Fruit fly (Drosophila melanogaster) whole organism, embryonic: ENCODE data around the gene CG9992.

Experiments
- CG10267 ChIP-seq: fragments of 200-800 bp; sonication (Bioruptor generic); optimal IDR thresholded peaks from 2 replicates; lab custom pipeline; 2018; ENCODE audit warnings: missing biosample characterization, mild to moderate bottlenecking, missing genetic modification characterization, moderate library complexity
- CG11398 ChIP-seq: fragments of 200-800 bp; sonication (Bioruptor generic); optimal IDR thresholded peaks from 2 replicates; lab custom pipeline; 2016; ENCODE audit warnings: missing biosample characterization, missing genetic modification characterization
- CG12744 ChIP-seq: fragments of 200-800 bp; sonication (Bioruptor generic); optimal IDR thresholded peaks from 2 replicates; lab custom pipeline; 2016; ENCODE audit warnings: missing biosample characterization, missing genetic modification characterization
- CG12769 ChIP-seq: fragments of 200-800 bp; sonication (Bioruptor generic); optimal IDR thresholded peaks from 2 replicates; lab custom pipeline; 2019; ENCODE audit warnings: missing biosample characterization, mild to moderate bottlenecking, missing genetic modification characterization, moderate library complexity
- CG12942 ChIP-seq: fragments of 200-800 bp; sonication (Bioruptor generic); optimal IDR thresholded peaks from 3 replicates; lab custom pipeline; 2016; ENCODE audit warnings: missing biosample characterization, missing genetic modification characterization
- CG13123 ChIP-seq: fragments of 200-800 bp; sonication (Bioruptor generic); optimal IDR thresholded peaks from 2 replicates; lab custom pipeline; 2016; ENCODE audit warnings: missing biosample characterization, missing genetic modification characterization
- CG13296 ChIP-seq: fragments of 200-800 bp; sonication (Bioruptor generic); optimal IDR thresholded peaks from 3 replicates; lab custom pipeline; 2018; ENCODE audit warnings: missing biosample characterization, mild to moderate bottlenecking, missing genetic modification characterization
- CG14014 ChIP-seq: fragments of 200-800 bp; sonication (Bioruptor generic); IDR thresholded peaks from 2 replicates; pipeline ENCODE4 v1.3.6; 2022; ENCODE audit warnings: missing biosample characterization, missing genetic modification characterization
- CG14441 ChIP-seq: fragments of 200-800 bp; sonication (Bioruptor generic); IDR thresholded peaks from 2 replicates; pipeline ENCODE4 v1.3.6; 2022; ENCODE audit warnings: missing biosample characterization, missing genetic modification characterization
- CG14860 ChIP-seq: fragments of 200-800 bp; sonication (Bioruptor generic); IDR thresholded peaks from 3 replicates; pipeline ENCODE4 v1.3.6; 2022; ENCODE audit warnings: missing biosample characterization, missing genetic modification characterization; ENCODE audit not compliant: partially characterized antibody
- CG1603 ChIP-seq: fragments of 200-800 bp; sonication (Bioruptor generic); optimal IDR thresholded peaks from 2 replicates; lab custom pipeline; 2019; ENCODE audit warnings: missing biosample characterization, mild to moderate bottlenecking, missing genetic modification characterization, moderate library complexity
- CG1647 ChIP-seq: fragments of 200-800 bp; sonication (Bioruptor generic); optimal IDR thresholded peaks from 3 replicates; lab custom pipeline; 2016; ENCODE audit warnings: missing biosample characterization, missing genetic modification characterization
- CG17912 ChIP-seq: fragments of 200-800 bp; sonication (Bioruptor generic); optimal IDR thresholded peaks from 2 replicates; lab custom pipeline; 2018; ENCODE audit warnings: missing biosample characterization, mild to moderate bottlenecking, missing genetic modification characterization
- CG2712 ChIP-seq: fragments of 200-800 bp; optimal IDR thresholded peaks from 3 replicates; lab custom pipeline; 2019; ENCODE audit warnings: missing biosample characterization, mild to moderate bottlenecking, missing genetic modification characterization, moderate library complexity
- CG3281 ChIP-seq: fragments of 200-800 bp; sonication (Bioruptor generic); optimal IDR thresholded peaks from 3 replicates; lab custom pipeline; 2017; ENCODE audit warnings: missing biosample characterization, mild to moderate bottlenecking, missing genetic modification characterization
- CG34422 ChIP-seq: fragments of 200-800 bp; sonication (Bioruptor generic); IDR thresholded peaks from 3 replicates; pipeline ENCODE4 v1.3.6; 2022; ENCODE audit warnings: missing biosample characterization, missing genetic modification characterization
- CG3838 ChIP-seq: fragments of 200-800 bp; sonication (Bioruptor generic); optimal IDR thresholded peaks from 3 replicates; lab custom pipeline; 2016; ENCODE audit warnings: missing biosample characterization, missing genetic modification characterization
- CG6683 ChIP-seq: fragments of 200-800 bp; sonication (Bioruptor generic); optimal IDR thresholded peaks from 2 replicates; lab custom pipeline; 2017; ENCODE audit warnings: missing biosample characterization, mild to moderate bottlenecking, missing genetic modification characterization, missing genetic modification reagents
- CTCF ChIP-seq: fragments of 200-800 bp; sonication (Bioruptor generic); optimal IDR thresholded peaks from 2 replicates; lab custom pipeline; 2017; ENCODE audit warnings: missing biosample characterization, mild to moderate bottlenecking, missing genetic modification characterization, moderate library complexity
- CkIIα-i1 ChIP-seq: fragments of 200-800 bp; sonication (Bioruptor generic); IDR thresholded peaks from 2 replicates; pipeline ENCODE4 v1.3.6; 2022; ENCODE audit warnings: missing biosample characterization, missing genetic modification characterization
- Fer2 ChIP-seq: fragments of 200-800 bp; sonication (Bioruptor generic); optimal IDR thresholded peaks from 2 replicates; lab custom pipeline; 2018; ENCODE audit warnings: missing biosample characterization, mild to moderate bottlenecking, missing genetic modification characterization, moderate library complexity
- Hand ChIP-seq: fragments of 200-800 bp; sonication (Bioruptor generic); optimal IDR thresholded peaks from 2 replicates; lab custom pipeline; 2017; ENCODE audit warnings: mild to moderate bottlenecking, missing biosample characterization, missing genetic modification reagents, missing genetic modification characterization
- Hr51 ChIP-seq, 2 experiments: fragments of 200-800 bp; sonication (Bioruptor generic); optimal IDR thresholded peaks; 2 replicates in 1 of 2; 3 replicates in 1 of 2; lab custom pipeline; 2016 to 2018; ENCODE audit warnings: missing biosample characterization in 2 of 2, missing genetic modification characterization in 2 of 2, mild to moderate bottlenecking in 1 of 2, moderate library complexity in 1 of 2
- Lpt ChIP-seq: fragments of >200 bp; optimal IDR thresholded peaks from 2 replicates; lab custom pipeline; 2018; ENCODE audit warnings: missing biosample characterization, missing genetic modification characterization
- Mes4 ChIP-seq: fragments of 200-800 bp; sonication (Bioruptor generic); optimal IDR thresholded peaks from 2 replicates; lab custom pipeline; 2016; ENCODE audit warnings: missing biosample characterization, missing genetic modification characterization
- Myb ChIP-seq: fragments of 200-800 bp; sonication (Bioruptor generic); optimal IDR thresholded peaks from 2 replicates; lab custom pipeline; 2016; ENCODE audit warnings: missing biosample characterization, missing genetic modification characterization
- Nf-YC ChIP-seq: fragments of 200-800 bp; optimal IDR thresholded peaks from 3 replicates; lab custom pipeline; 2019; ENCODE audit warnings: missing biosample characterization, mild to moderate bottlenecking, missing genetic modification characterization, moderate library complexity
- Six4 ChIP-seq: fragments of 200-800 bp; sonication (Bioruptor generic); optimal IDR thresholded peaks from 2 replicates; lab custom pipeline; 2016; ENCODE audit warnings: missing biosample characterization, missing genetic modification characterization
- aop ChIP-seq: fragments of 200-800 bp; sonication (Bioruptor generic); IDR thresholded peaks from 2 replicates; pipeline ENCODE4 v1.3.6; 2022; ENCODE audit warnings: missing biosample characterization, missing genetic modification characterization
- croc ChIP-seq: fragments of 200-800 bp; sonication (Bioruptor generic); conservative IDR thresholded peaks from 3 replicates; pipeline ENCODE4 v1.3.6; 2022; ENCODE audit warnings: missing biosample characterization, missing genetic modification characterization
- crp ChIP-seq, 2 experiments: fragments of 200-800 bp; sonication (Bioruptor generic); optimal IDR thresholded peaks; 2 replicates in 1 of 2; 3 replicates in 1 of 2; lab custom pipeline; 2017; ENCODE audit warnings: missing biosample characterization in 2 of 2, missing genetic modification characterization in 2 of 2, mild to moderate bottlenecking in 1 of 2, moderate library complexity in 1 of 2
- da ChIP-seq: fragments of 200-800 bp; sonication (Bioruptor generic); optimal IDR thresholded peaks from 2 replicates; lab custom pipeline; 2016; ENCODE audit warnings: missing biosample characterization, missing genetic modification characterization
- dmrt99B ChIP-seq: fragments of 200-800 bp; sonication (Bioruptor generic); optimal IDR thresholded peaks from 2 replicates; lab custom pipeline; 2018; ENCODE audit warnings: missing biosample characterization, mild to moderate bottlenecking, missing genetic modification characterization, moderate library complexity
- fu2 ChIP-seq: fragments of 200-800 bp; sonication (Bioruptor generic); optimal IDR thresholded peaks from 2 replicates; lab custom pipeline; 2016; ENCODE audit warnings: missing biosample characterization, missing genetic modification characterization
- grn ChIP-seq: fragments of 200-800 bp; sonication (Bioruptor generic); optimal IDR thresholded peaks from 3 replicates; lab custom pipeline; 2017; ENCODE audit warnings: missing biosample characterization, missing genetic modification characterization
- hth ChIP-seq: fragments of >200 bp; optimal IDR thresholded peaks from 2 replicates; lab custom pipeline; 2017; ENCODE audit warnings: inconsistent platforms
- ind ChIP-seq: fragments of 200-800 bp; sonication (Bioruptor generic); optimal IDR thresholded peaks from 3 replicates; lab custom pipeline; 2016; ENCODE audit warnings: missing biosample characterization, missing genetic modification characterization
- lmd ChIP-seq: fragments of 200-800 bp; sonication (Bioruptor generic); IDR thresholded peaks from 2 replicates; pipeline ENCODE4 v1.3.6; 2022; ENCODE audit warnings: missing biosample characterization, missing genetic modification characterization
- mam ChIP-seq: fragments of 200-800 bp; sonication (Bioruptor generic); optimal IDR thresholded peaks from 3 replicates; lab custom pipeline; 2016; ENCODE audit warnings: missing biosample characterization, missing genetic modification characterization
- mirr ChIP-seq: fragments of 200-800 bp; sonication (Bioruptor generic); optimal IDR thresholded peaks from 3 replicates; lab custom pipeline; 2018; ENCODE audit warnings: missing biosample characterization, mild to moderate bottlenecking, missing genetic modification characterization
- nmo ChIP-seq: fragments of 200-800 bp; sonication (Bioruptor generic); optimal IDR thresholded peaks from 2 replicates; lab custom pipeline; 2018; ENCODE audit warnings: missing biosample characterization, mild to moderate bottlenecking, missing genetic modification characterization, moderate library complexity
- p53 ChIP-seq: fragments of 200-800 bp; sonication (Bioruptor generic); optimal IDR thresholded peaks from 2 replicates; lab custom pipeline; 2016; ENCODE audit warnings: missing biosample characterization, missing genetic modification characterization
- phol ChIP-seq: fragments of 200-800 bp; sonication (Bioruptor generic); optimal IDR thresholded peaks from 3 replicates; lab custom pipeline; 2018; ENCODE audit warnings: missing biosample characterization, mild to moderate bottlenecking, missing genetic modification characterization, moderate library complexity
- pita ChIP-seq: fragments of 200-800 bp; sonication (Bioruptor generic); optimal IDR thresholded peaks from 2 replicates; lab custom pipeline; 2017; ENCODE audit warnings: missing biosample characterization, mild to moderate bottlenecking, missing genetic modification characterization
- ranshi ChIP-seq: fragments of 200-800 bp; sonication (Bioruptor generic); IDR thresholded peaks from 2 replicates; pipeline ENCODE4 v1.3.6; 2022; ENCODE audit warnings: missing biosample characterization, missing genetic modification characterization
- salm ChIP-seq: fragments of 200-800 bp; sonication (Bioruptor generic); optimal IDR thresholded peaks from 2 replicates; lab custom pipeline; 2018; ENCODE audit warnings: missing biosample characterization, mild to moderate bottlenecking, missing genetic modification characterization
- shn ChIP-seq: fragments of 200-800 bp; sonication (Bioruptor generic); optimal IDR thresholded peaks from 3 replicates; lab custom pipeline; 2016; ENCODE audit warnings: missing biosample characterization, missing genetic modification characterization
- slou ChIP-seq: fragments of 200-800 bp; sonication (Bioruptor generic); optimal IDR thresholded peaks from 3 replicates; lab custom pipeline; 2016; ENCODE audit warnings: missing biosample characterization, missing genetic modification characterization
- tin ChIP-seq: fragments of 200-800 bp; sonication (Bioruptor generic); optimal IDR thresholded peaks from 3 replicates; lab custom pipeline; 2016; ENCODE audit warnings: missing biosample characterization, missing genetic modification characterization
- trh ChIP-seq: fragments of 200-800 bp; sonication (Bioruptor generic); optimal IDR thresholded peaks from 2 replicates; lab custom pipeline; 2016; ENCODE audit warnings: missing biosample characterization, missing genetic modification characterization
- usp ChIP-seq: fragments of >200 bp; optimal IDR thresholded peaks from 2 replicates; lab custom pipeline; 2017; ENCODE audit warnings: missing biosample characterization, missing genetic modification characterization
- zf30C ChIP-seq: fragments of 200-800 bp; sonication (Bioruptor generic); optimal IDR thresholded peaks from 3 replicates; lab custom pipeline; 2018; ENCODE audit warnings: missing biosample characterization, mild to moderate bottlenecking, missing genetic modification characterization

The CG9992 gene

dm6 chrX:16333434-16334141 is 51.1 kb downstream of the CG9992 start, which contains the start of the genes CG9921 and Dsp1 (continued):
- TF ChIP-seq CG17912 (no peak), Mes4 (GFP tag; lab: Kevin White, UChicago) (no peak), Six4 (GFP tag; lab: Kevin White, UChicago) (no peak), pita (GFP tag; lab: Kevin White, UChicago) (no peak), zf30C (GFP tag; lab: Kevin White, UChicago) (no peak), phol (tag; lab: Kevin White, UChicago) (no peak), tin (GFP tag; lab: Kevin White, UChicago) (no peak), CG1647 (no peak), aop (GFP tag; lab: Robert Waterston, UW) (no peak), shn (GFP tag; lab: Kevin White, UChicago) (no peak), CG12744 (GFP tag; lab: Kevin White, UChicago) (no peak), CG1603 (tag; lab: Kevin White, UChicago) (peak; percentile 5), CG11398 (no peak), Hr51 (GFP tag; optimal IDR thresholded peaks at IDR 0.05; lab: Kevin White, UChicago) (no peak), CG14014 (GFP tag; lab: Robert Waterston, UW) (0 out of 2 replicates have a peak, but pooled peaks have one; percentile 21), CG12942 (GFP tag; lab: Kevin White, UChicago) (no peak), CG3838 (GFP tag; lab: Kevin White, UChicago) (no peak), CG3281 (GFP tag; lab: Kevin White, UChicago) (peak; percentile 13), mirr (GFP tag; lab: Kevin White, UChicago) (no peak), croc (no peak), ind (GFP tag; lab: Kevin White, UChicago) (no peak), Nf-YC (tag; lab: Kevin White, UChicago) (no peak), CkIIα-i1 (GFP tag; lab: Robert Waterston, UW) (no peak), CTCF (GFP tag; lab: Kevin White, UChicago) (no peak), CG10267 (no peak), CG13296 (peak; percentile 29), CG12769 (no peak), CG6683 (GFP tag; lab: Kevin White, UChicago) (no peak), Hand (peak; percentile 18), salm (no peak), lmd (GFP tag; lab: Robert Waterston, UW) (no peak), nmo (no peak), Fer2 (tag; lab: Kevin White, UChicago) (no peak), usp (GFP tag; lab: Kevin White, UChicago) (no peak), slou (GFP tag; lab: Kevin White, UChicago) (no peak), fu2 (GFP tag; lab: Kevin White, UChicago) (no peak), hth (lab: Kevin White, UChicago) (no peak), crp (GFP tag; optimal IDR thresholded peaks at IDR 0.05; lab: Kevin White, UChicago) (no peak), ranshi (no peak), CG2712 (tag; lab: Kevin White, UChicago) (no peak), CG14860 (GFP tag; lab: Robert Waterston, UW) (no peak), grn (GFP tag; lab: Kevin White, UChicago) (no peak), mam (GFP tag; lab: Kevin White, UChicago) (no peak), da (GFP tag; lab: Kevin White, UChicago) (no peak), CG34422 (GFP tag; lab: Robert Waterston, UW) (peak; percentile 53; the same call in 1 of the 3 replicates), CG13123 (no peak), Myb (GFP tag; lab: Kevin White, UChicago) (no peak), p53 (GFP tag; lab: Kevin White, UChicago) (no peak), trh (GFP tag; lab: Kevin White, UChicago) (no peak), CG14441 (no peak), dmrt99B (tag; lab: Kevin White, UChicago) (no peak), Lpt (GFP tag; lab: Kevin White, UChicago) (no peak)
